Fruit fly (Drosophila melanogaster) whole organism, embryonic: ENCODE data around the gene mthl12.

ENCODE experiments used
- ATbp ChIP-seq: fragments of 200-800 bp; sonication (Bioruptor generic); optimal IDR thresholded peaks from 2 replicates; lab custom pipeline; 2017; ENCODE audit warnings: missing biosample characterization, mild to moderate bottlenecking, missing genetic modification characterization, missing genetic modification reagents
- Ada2b ChIP-seq: fragments of 200-800 bp; sonication (Bioruptor generic); IDR thresholded peaks from 2 replicates; pipeline ENCODE4 v1.3.6; 2022; ENCODE audit warnings: missing biosample characterization, missing genetic modification characterization
- Atf3 ChIP-seq: fragments of 200-800 bp; sonication (Bioruptor generic); optimal IDR thresholded peaks from 3 replicates; lab custom pipeline; 2016; ENCODE audit warnings: missing biosample characterization, missing genetic modification characterization
- CG10565 ChIP-seq: fragments of 200-800 bp; sonication (Bioruptor generic); optimal IDR thresholded peaks from 3 replicates; lab custom pipeline; 2016; ENCODE audit warnings: missing biosample characterization, mild to moderate bottlenecking, missing genetic modification characterization
- CG11456 ChIP-seq: fragments of 200-800 bp; sonication (Bioruptor generic); IDR thresholded peaks from 3 replicates; pipeline ENCODE4 v1.3.6; 2022; ENCODE audit warnings: missing biosample characterization, missing genetic modification characterization
- CG11723 ChIP-seq: fragments of 200-800 bp; sonication (Bioruptor generic); optimal IDR thresholded peaks from 2 replicates; lab custom pipeline; 2017; ENCODE audit warnings: missing biosample characterization, mild to moderate bottlenecking, missing genetic modification characterization
- CG12071 ChIP-seq: fragments of 200-800 bp; sonication (Bioruptor generic); optimal IDR thresholded peaks from 3 replicates; lab custom pipeline; 2018; ENCODE audit warnings: missing biosample characterization, mild to moderate bottlenecking, missing genetic modification characterization
- CG1233 ChIP-seq: fragments of 200-800 bp; sonication (Bioruptor generic); optimal IDR thresholded peaks from 4 replicates; lab custom pipeline; 2018; ENCODE audit warnings: missing biosample characterization, mild to moderate bottlenecking, missing genetic modification characterization
- CG13894 ChIP-seq: fragments of 200-800 bp; sonication (Bioruptor generic); optimal IDR thresholded peaks from 3 replicates; lab custom pipeline; 2018; ENCODE audit warnings: missing biosample characterization, mild to moderate bottlenecking, missing genetic modification characterization, moderate library complexity
- CG1603 ChIP-seq: fragments of 200-800 bp; sonication (Bioruptor generic); optimal IDR thresholded peaks from 2 replicates; lab custom pipeline; 2019; ENCODE audit warnings: missing biosample characterization, mild to moderate bottlenecking, missing genetic modification characterization, moderate library complexity
- CG17612 ChIP-seq: fragments of 200-800 bp; sonication (Bioruptor generic); IDR thresholded peaks from 2 replicates; pipeline ENCODE4 v1.3.6; 2022; ENCODE audit warnings: missing biosample characterization, missing genetic modification characterization
- CG33557 ChIP-seq: fragments of 200-800 bp; sonication (Bioruptor generic); optimal IDR thresholded peaks from 2 replicates; lab custom pipeline; 2019; ENCODE audit warnings: missing biosample characterization, mild to moderate bottlenecking, missing genetic modification characterization, moderate library complexity
- CG34376 ChIP-seq: fragments of 200-800 bp; sonication (Bioruptor generic); optimal IDR thresholded peaks from 2 replicates; lab custom pipeline; 2018; ENCODE audit warnings: missing biosample characterization, mild to moderate bottlenecking, missing genetic modification characterization
- CG4328 ChIP-seq: fragments of 200-800 bp; sonication (Bioruptor generic); optimal IDR thresholded peaks from 3 replicates; lab custom pipeline; 2017; ENCODE audit warnings: missing biosample characterization, missing genetic modification reagents, missing genetic modification characterization
- CG4424 ChIP-seq: fragments of 200-800 bp; sonication (Bioruptor generic); optimal IDR thresholded peaks from 3 replicates; lab custom pipeline; 2016; ENCODE audit warnings: missing biosample characterization, missing genetic modification characterization
- CG6689 ChIP-seq: fragments of 200-800 bp; sonication (Bioruptor generic); IDR thresholded peaks from 2 replicates; pipeline ENCODE4 v1.3.6; 2022; ENCODE audit warnings: missing biosample characterization, missing genetic modification characterization
- CG6791 ChIP-seq: fragments of 200-800 bp; sonication (Bioruptor generic); IDR thresholded peaks from 3 replicates; pipeline ENCODE4 v1.3.6; 2022; ENCODE audit warnings: missing biosample characterization, missing genetic modification characterization; ENCODE audit not compliant: partially characterized antibody
- CG7372 ChIP-seq: fragments of 200-800 bp; sonication (Bioruptor generic); IDR thresholded peaks from 2 replicates; pipeline ENCODE4 v1.3.6; 2022; ENCODE audit warnings: missing biosample characterization, missing genetic modification characterization
- CG7987 ChIP-seq: fragments of 200-800 bp; sonication (Bioruptor generic); optimal IDR thresholded peaks from 2 replicates; lab custom pipeline; 2018; ENCODE audit warnings: missing biosample characterization, mild to moderate bottlenecking, missing genetic modification characterization, moderate library complexity
- Gug ChIP-seq: fragments of 200-800 bp; sonication (Bioruptor generic); IDR thresholded peaks from 4 replicates; pipeline ENCODE4 v1.3.6; 2022; ENCODE audit warnings: missing biosample characterization, missing genetic modification characterization
- HmgZ ChIP-seq: fragments of 200-800 bp; sonication (Bioruptor generic); optimal IDR thresholded peaks from 2 replicates; lab custom pipeline; 2018; ENCODE audit warnings: missing biosample characterization, mild to moderate bottlenecking, missing genetic modification characterization
- Oli ChIP-seq: fragments of 200-800 bp; sonication (Bioruptor generic); optimal IDR thresholded peaks from 2 replicates; lab custom pipeline; 2018; ENCODE audit warnings: missing biosample characterization, mild to moderate bottlenecking, missing genetic modification characterization, moderate library complexity
- Side ChIP-seq: fragments of 200-800 bp; sonication (Bioruptor generic); optimal IDR thresholded peaks from 2 replicates; lab custom pipeline; 2016; ENCODE audit warnings: missing biosample characterization, missing genetic modification characterization
- Trl ChIP-seq, 3 experiments: fragments of >200 bp in 2 of 3; fragments of 200-800 bp in 1 of 3; sonication (Bioruptor generic) in 1 of 3; optimal IDR thresholded peaks; 2 replicates in 1 of 3; 3 replicates in 2 of 3; lab custom pipeline; 2016 to 2017; ENCODE audit warnings: missing biosample characterization in 1 of 3, missing genetic modification characterization in 1 of 3
- Usf ChIP-seq: fragments of 200-800 bp; sonication (Bioruptor generic); optimal IDR thresholded peaks from 2 replicates; lab custom pipeline; 2017; ENCODE audit warnings: missing genotype, missing biosample characterization, missing genetic modification characterization
- ap ChIP-seq: fragments of 200-800 bp; sonication (Bioruptor generic); IDR thresholded peaks from 2 replicates; pipeline ENCODE4 v1.3.6; 2022; ENCODE audit warnings: missing biosample characterization, missing genetic modification characterization
- bigmax ChIP-seq: fragments of 200-800 bp; sonication (Bioruptor generic); optimal IDR thresholded peaks from 2 replicates; lab custom pipeline; 2018; ENCODE audit warnings: missing biosample characterization, mild to moderate bottlenecking, missing genetic modification characterization
- cad ChIP-seq: fragments of >200 bp; optimal IDR thresholded peaks from 2 replicates; lab custom pipeline; 2017; ENCODE audit warnings: missing biosample characterization, missing genetic modification characterization
- ci ChIP-seq: fragments of 200-800 bp; sonication (Bioruptor generic); IDR thresholded peaks from 3 replicates; pipeline ENCODE4 v1.3.6; 2022; ENCODE audit warnings: missing biosample characterization, missing genetic modification characterization
- corto ChIP-seq: fragments of 200-800 bp; sonication (Bioruptor generic); optimal IDR thresholded peaks from 2 replicates; lab custom pipeline; 2016; ENCODE audit warnings: missing biosample characterization, mild to moderate bottlenecking, missing genetic modification characterization, moderate library complexity
- esg ChIP-seq: fragments of 200-800 bp; sonication (Bioruptor generic); conservative IDR thresholded peaks from 2 replicates; pipeline ENCODE4 v1.3.6; 2022; ENCODE audit warnings: missing biosample characterization, missing genetic modification characterization
- ewg ChIP-seq: fragments of 200-800 bp; sonication (Bioruptor generic); optimal IDR thresholded peaks from 3 replicates; lab custom pipeline; 2017; ENCODE audit warnings: mild to moderate bottlenecking, missing biosample characterization, missing genetic modification reagents, missing genetic modification characterization
- hth ChIP-seq: fragments of >200 bp; optimal IDR thresholded peaks from 2 replicates; lab custom pipeline; 2017; ENCODE audit warnings: inconsistent platforms
- jumu ChIP-seq: fragments of 200-800 bp; sonication (Bioruptor generic); optimal IDR thresholded peaks from 3 replicates; lab custom pipeline; 2016; ENCODE audit warnings: missing biosample characterization, missing genetic modification characterization
- lbe ChIP-seq: fragments of 200-800 bp; sonication (Bioruptor generic); optimal IDR thresholded peaks from 2 replicates; lab custom pipeline; 2016; ENCODE audit warnings: missing biosample characterization, mild to moderate bottlenecking, missing genetic modification characterization
- lilli ChIP-seq: fragments of 200-800 bp; sonication (Bioruptor generic); optimal IDR thresholded peaks from 3 replicates; lab custom pipeline; 2016; ENCODE audit warnings: missing biosample characterization, missing genetic modification characterization
- lmd ChIP-seq: fragments of 200-800 bp; sonication (Bioruptor generic); IDR thresholded peaks from 2 replicates; pipeline ENCODE4 v1.3.6; 2022; ENCODE audit warnings: missing biosample characterization, missing genetic modification characterization
- org-1 ChIP-seq: fragments of 200-800 bp; sonication (Bioruptor generic); optimal IDR thresholded peaks from 2 replicates; lab custom pipeline; 2017; ENCODE audit warnings: missing biosample characterization, missing genetic modification characterization
- pho ChIP-seq: fragments of 200-800 bp; sonication (Bioruptor generic); optimal IDR thresholded peaks from 2 replicates; lab custom pipeline; 2016; ENCODE audit warnings: missing biosample characterization, missing genetic modification characterization
- phol ChIP-seq: fragments of 200-800 bp; sonication (Bioruptor generic); optimal IDR thresholded peaks from 3 replicates; lab custom pipeline; 2018; ENCODE audit warnings: missing biosample characterization, mild to moderate bottlenecking, missing genetic modification characterization, moderate library complexity
- pnt ChIP-seq: fragments of 200-800 bp; sonication (Bioruptor generic); optimal IDR thresholded peaks from 3 replicates; lab custom pipeline; 2016; ENCODE audit warnings: missing biosample characterization, missing genetic modification characterization
- psq ChIP-seq: fragments of 200-800 bp; sonication (Bioruptor generic); optimal IDR thresholded peaks from 2 replicates; lab custom pipeline; 2017; ENCODE audit warnings: missing biosample characterization, missing genetic modification characterization
- sens-2 ChIP-seq: fragments of 200-800 bp; sonication (Bioruptor generic); IDR thresholded peaks from 2 replicates; pipeline ENCODE4 v1.3.6; 2022; ENCODE audit warnings: missing biosample characterization, missing genetic modification characterization
- sqz ChIP-seq: fragments of 200-800 bp; sonication (Bioruptor generic); optimal IDR thresholded peaks from 3 replicates; lab custom pipeline; 2018; ENCODE audit warnings: missing biosample characterization, mild to moderate bottlenecking, missing genetic modification characterization
- tin ChIP-seq: fragments of 200-800 bp; sonication (Bioruptor generic); optimal IDR thresholded peaks from 3 replicates; lab custom pipeline; 2016; ENCODE audit warnings: missing biosample characterization, missing genetic modification characterization
- trh ChIP-seq: fragments of 200-800 bp; sonication (Bioruptor generic); optimal IDR thresholded peaks from 2 replicates; lab custom pipeline; 2016; ENCODE audit warnings: missing biosample characterization, missing genetic modification characterization
- unpg ChIP-seq: fragments of 200-800 bp; sonication (Bioruptor generic); optimal IDR thresholded peaks from 3 replicates; lab custom pipeline; 2018; ENCODE audit warnings: missing biosample characterization, mild to moderate bottlenecking, missing genetic modification characterization, moderate library complexity
- vfl ChIP-seq: fragments of 200-800 bp; sonication (Bioruptor generic); optimal IDR thresholded peaks from 2 replicates; lab custom pipeline; 2016; ENCODE audit warnings: missing biosample characterization, missing genetic modification characterization

mthl12 gene

dm6 chr3R:13364175-13365174, 11.0 kb downstream of the mthl12 start, which contains the start of gene Dic1 (continued):
- TF ChIP-seq CG33557 (GFP tag; lab: Kevin White, UChicago): peak; percentile 90
- TF ChIP-seq ATbp (GFP tag; lab: Kevin White, UChicago): peak; percentile 96
- TF ChIP-seq CG7372 (GFP tag; lab: Robert Waterston, UW): peak; percentile 92
- TF ChIP-seq ap (GFP tag; lab: Robert Waterston, UW): peak; percentile 75; the same call in 1 of the 2 replicates
- peak; percentile 91 for TF ChIP-seq esg
- peak; percentile 93 for TF ChIP-seq ewg (GFP tag; lab: Kevin White, UChicago)
- TF ChIP-seq CG4328 (GFP tag; lab: Kevin White, UChicago): peak; percentile 96
- TF ChIP-seq Ada2b (GFP tag; lab: Robert Waterston, UW): peak; percentile 86
- peak; percentile 88 for TF ChIP-seq HmgZ (tag; lab: Kevin White, UChicago)
- peak; percentile 89 for TF ChIP-seq CG12071 (GFP tag; lab: Kevin White, UChicago)
- peak; percentile 75 for TF ChIP-seq CG7987
- TF ChIP-seq pnt (GFP tag; lab: Kevin White, UChicago): peak; percentile 88
- peak; percentile 85 for TF ChIP-seq CG10565
- TF ChIP-seq bigmax: no peak
- peak; percentile 97 for TF ChIP-seq lilli
- TF ChIP-seq vfl (GFP tag; lab: Kevin White, UChicago): peak; percentile 93
- peak; percentile 95 for TF ChIP-seq unpg (GFP tag; lab: Kevin White, UChicago)
- peak; percentile 98 for TF ChIP-seq Oli (tag; lab: Kevin White, UChicago)
- peak; percentile 77 for TF ChIP-seq CG17612 (GFP tag; lab: Robert Waterston, UW)
- peak; percentile 89 for TF ChIP-seq lbe (GFP tag; lab: Kevin White, UChicago)
- peak; percentile 96 for TF ChIP-seq Usf
- TF ChIP-seq sqz: peak; percentile 96
- TF ChIP-seq CG11723 (GFP tag; lab: Kevin White, UChicago): peak; percentile 97
- TF ChIP-seq Side (GFP tag; lab: Kevin White, UChicago): peak; percentile 76
- peak; percentile 92 for TF ChIP-seq CG6689
- no peak for TF ChIP-seq CG6791 (GFP tag; lab: Robert Waterston, UW)
- TF ChIP-seq CG34376: peak; percentile 91
- TF ChIP-seq CG11456: peak; percentile 85
- no peak for TF ChIP-seq cad
- peak; percentile 67 for TF ChIP-seq CG1603 (tag; lab: Kevin White, UChicago)
- TF ChIP-seq org-1: peak; percentile 96
- TF ChIP-seq ci (GFP tag; lab: Robert Waterston, UW): peak; percentile 86; the same call in 2 of the 3 replicates
- TF ChIP-seq corto: peak; percentile 84
- TF ChIP-seq Trl (optimal IDR thresholded peaks at IDR 0.05; lab: Kevin White, UChicago): peak; percentile 74 to 86
- TF ChIP-seq Trl (GFP tag; optimal IDR thresholded peaks at IDR 0.05; lab: Kevin White, UChicago): peak; percentile 80
- peak; percentile 98 for TF ChIP-seq phol (tag; lab: Kevin White, UChicago)
- peak; percentile 95 for TF ChIP-seq pho
- peak; percentile 82 for TF ChIP-seq trh (GFP tag; lab: Kevin White, UChicago)
- peak; percentile 78; the same call in 1 of the 2 replicates for TF ChIP-seq sens-2 (GFP tag; lab: Robert Waterston, UW)
- peak; percentile 83 for TF ChIP-seq jumu (GFP tag; lab: Kevin White, UChicago)
- peak; percentile 97 for TF ChIP-seq CG1233 (GFP tag; lab: Kevin White, UChicago)
- peak; percentile 94 for TF ChIP-seq CG13894
- peak; percentile 87 for TF ChIP-seq psq (GFP tag; lab: Kevin White, UChicago)
- TF ChIP-seq hth: no peak
- TF ChIP-seq Atf3: peak; percentile 88
- TF ChIP-seq lmd (GFP tag; lab: Robert Waterston, UW): peak; percentile 96
- peak; percentile 97 for TF ChIP-seq tin (GFP tag; lab: Kevin White, UChicago)
- peak; percentile 97 for TF ChIP-seq CG4424
- peak; percentile 74; the same call in 3 of the 4 replicates for TF ChIP-seq Gug (GFP tag; lab: Robert Waterston, UW)
